Worm (Caenorhabditis elegans) whole organism, L4 larva: ENCODE measurements around the gene ccch-1.

ENCODE experiments used
- ceh-82 ChIP-seq: sonication (generic microtip); optimal IDR thresholded peaks from 2 replicates; lab custom pipeline; 2017; ENCODE audit warnings: missing biosample characterization, missing genetic modification characterization
- unc-130 ChIP-seq: sonication (generic microtip); optimal IDR thresholded peaks from 2 replicates; lab custom pipeline; 2016; ENCODE audit warnings: missing genetic modification reagents, missing genetic modification characterization, missing compliant biosample characterization

DNA sequence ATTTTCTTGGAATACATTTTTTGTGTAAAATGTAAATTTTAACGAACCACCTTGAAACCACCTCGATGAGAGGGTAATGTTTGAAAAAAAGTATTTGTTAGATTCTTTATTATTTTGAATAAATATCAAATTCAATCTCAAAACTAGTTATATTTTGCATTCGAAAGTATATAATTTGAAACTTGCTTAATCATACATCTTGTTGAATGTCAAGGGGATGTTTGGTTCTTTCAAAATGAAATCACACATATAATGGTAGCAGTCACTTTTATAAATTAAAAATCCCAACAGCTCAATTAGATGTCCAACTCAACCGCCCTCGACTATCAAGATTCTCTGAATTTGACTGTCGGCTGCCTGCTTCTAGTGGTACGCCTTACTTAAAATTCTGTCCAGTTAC is 36.9 kb downstream of the ccch-1 start, which contains the start of gene srx-87:
- TF ChIP-seq unc-130 (GFP tag; lab: Kevin White, UChicago) (no peak), ceh-82 (no peak)
